Fruit fly (Drosophila melanogaster): ENCODE results near the gene DIP-iota.

DNA sequence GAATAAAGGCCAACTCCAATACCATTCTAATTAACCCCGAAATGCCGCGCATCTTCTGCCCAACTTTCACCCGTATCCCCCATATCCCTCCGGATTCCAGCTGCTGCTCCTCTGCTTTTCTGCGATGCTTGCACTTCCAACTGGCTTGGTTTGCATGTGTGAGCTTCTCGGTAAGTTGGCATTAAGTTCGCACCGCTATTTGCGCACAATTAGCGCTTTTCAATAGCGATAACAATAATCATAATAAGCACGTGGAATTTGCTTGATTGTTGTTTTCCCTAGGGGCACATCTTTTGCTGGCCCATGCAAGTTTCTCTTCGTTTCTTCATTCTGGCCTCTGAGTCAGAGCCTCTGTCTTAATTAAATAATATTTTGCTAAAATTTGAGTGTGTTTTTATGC, 531 bp upstream of the DIP-iota start:
- TF ChIP-seq dsx (GFP tag; optimal IDR thresholded peaks at IDR 0.05; ENCODE audit: poor library complexity, severe bottlenecking) (no peak), eg (GFP tag; IDR thresholded peaks at IDR 0.05) (no peak), dac (GFP tag; optimal IDR thresholded peaks at IDR 0.05) (no peak), Hr4 (GFP tag; optimal IDR thresholded peaks at IDR 0.05) (no peak), CG32006 (GFP tag; optimal IDR thresholded peaks at IDR 0.05) (no peak), OdsH (GFP tag; optimal IDR thresholded peaks at IDR 0.05) (no peak), CG34406 (GFP tag; optimal IDR thresholded peaks at IDR 0.05) (no peak), Hr39 (GFP tag; optimal IDR thresholded peaks at IDR 0.05) (no peak), lz (GFP tag; optimal IDR thresholded peaks at IDR 0.05) (no peak), net (GFP tag; optimal IDR thresholded peaks at IDR 0.05) (no peak)

Measured in whole organism, prepupa.